Fruit fly (Drosophila melanogaster) whole organism, embryonic: ENCODE measurements around the gene tws.

Experiments
- B-H1 ChIP-seq: fragments of 200-800 bp; sonication (Bioruptor generic); IDR thresholded peaks from 3 replicates; pipeline ENCODE4 v1.3.6; 2022; ENCODE audit warnings: missing biosample characterization, missing genetic modification characterization
- B-H2 ChIP-seq: fragments of 200-800 bp; sonication (Bioruptor generic); optimal IDR thresholded peaks from 2 replicates; lab custom pipeline; 2018; ENCODE audit warnings: missing biosample characterization, mild to moderate bottlenecking, missing genetic modification characterization
- CG10366 ChIP-seq: fragments of 200-800 bp; sonication (Bioruptor generic); IDR thresholded peaks from 2 replicates; pipeline ENCODE4 v1.3.6; 2022; ENCODE audit warnings: missing biosample characterization, missing genetic modification characterization
- CG10654 ChIP-seq: fragments of 200-800 bp; sonication (Bioruptor generic); optimal IDR thresholded peaks from 2 replicates; lab custom pipeline; 2016; ENCODE audit warnings: missing biosample characterization, missing genetic modification characterization
- CG11456 ChIP-seq: fragments of 200-800 bp; sonication (Bioruptor generic); IDR thresholded peaks from 3 replicates; pipeline ENCODE4 v1.3.6; 2022; ENCODE audit warnings: missing biosample characterization, missing genetic modification characterization
- CG12219 ChIP-seq: fragments of 200-800 bp; sonication (Bioruptor generic); optimal IDR thresholded peaks from 3 replicates; lab custom pipeline; 2018; ENCODE audit warnings: missing biosample characterization, mild to moderate bottlenecking, missing genetic modification characterization
- CG12236 ChIP-seq: fragments of 200-800 bp; sonication (Bioruptor generic); optimal IDR thresholded peaks from 2 replicates; lab custom pipeline; 2016; ENCODE audit warnings: missing biosample characterization, missing genetic modification characterization
- CG12299 ChIP-seq: fragments of 200-800 bp; sonication (Bioruptor generic); optimal IDR thresholded peaks from 2 replicates; lab custom pipeline; 2018; ENCODE audit warnings: missing biosample characterization, mild to moderate bottlenecking, missing genetic modification characterization
- CG12769 ChIP-seq: fragments of 200-800 bp; sonication (Bioruptor generic); optimal IDR thresholded peaks from 2 replicates; lab custom pipeline; 2019; ENCODE audit warnings: missing biosample characterization, mild to moderate bottlenecking, missing genetic modification characterization, moderate library complexity
- CG12942 ChIP-seq: fragments of 200-800 bp; sonication (Bioruptor generic); optimal IDR thresholded peaks from 3 replicates; lab custom pipeline; 2016; ENCODE audit warnings: missing biosample characterization, missing genetic modification characterization
- CG14667 ChIP-seq: fragments of 200-800 bp; sonication (Bioruptor generic); IDR thresholded peaks from 2 replicates; pipeline ENCODE4 v1.3.6; 2022; ENCODE audit warnings: missing biosample characterization, missing genetic modification characterization
- CG15514 ChIP-seq: fragments of 200-800 bp; sonication (Bioruptor generic); optimal IDR thresholded peaks from 3 replicates; lab custom pipeline; 2017; ENCODE audit warnings: missing biosample characterization, missing genetic modification characterization, mild to moderate bottlenecking, moderate library complexity, missing genetic modification reagents
- CG15601 ChIP-seq: fragments of 200-800 bp; sonication (Bioruptor generic); optimal IDR thresholded peaks from 3 replicates; lab custom pipeline; 2019; ENCODE audit warnings: missing biosample characterization, mild to moderate bottlenecking, missing genetic modification characterization, moderate library complexity
- CG15696 ChIP-seq: fragments of 200-800 bp; sonication (Bioruptor generic); optimal IDR thresholded peaks from 2 replicates; lab custom pipeline; 2019; ENCODE audit warnings: missing biosample characterization, mild to moderate bottlenecking, missing genetic modification characterization, moderate library complexity
- CG18011 ChIP-seq: fragments of 200-800 bp; sonication (Bioruptor generic); optimal IDR thresholded peaks from 2 replicates; lab custom pipeline; 2017; ENCODE audit warnings: missing biosample characterization, missing genetic modification characterization, mild to moderate bottlenecking, moderate library complexity, missing genotype
- CG31365 ChIP-seq: fragments of 200-800 bp; sonication (Bioruptor generic); optimal IDR thresholded peaks from 2 replicates; lab custom pipeline; 2018; ENCODE audit warnings: missing biosample characterization, mild to moderate bottlenecking, missing genetic modification characterization
- CG31441 ChIP-seq: fragments of 200-800 bp; sonication (Bioruptor generic); IDR thresholded peaks from 2 replicates; pipeline ENCODE4 v1.3.6; 2022; ENCODE audit warnings: missing biosample characterization, missing genetic modification characterization
- CG33557 ChIP-seq: fragments of 200-800 bp; sonication (Bioruptor generic); optimal IDR thresholded peaks from 2 replicates; lab custom pipeline; 2019; ENCODE audit warnings: missing biosample characterization, mild to moderate bottlenecking, missing genetic modification characterization, moderate library complexity
- CG3838 ChIP-seq: fragments of 200-800 bp; sonication (Bioruptor generic); optimal IDR thresholded peaks from 3 replicates; lab custom pipeline; 2016; ENCODE audit warnings: missing biosample characterization, missing genetic modification characterization
- CG42726 ChIP-seq: fragments of 200-800 bp; sonication (Bioruptor generic); IDR thresholded peaks from 2 replicates; pipeline ENCODE4 v1.3.6; 2022; ENCODE audit warnings: missing biosample characterization, missing genetic modification characterization; ENCODE audit not compliant: partially characterized antibody
- CG4360 ChIP-seq: fragments of 200-800 bp; sonication (Bioruptor generic); IDR thresholded peaks from 2 replicates; pipeline ENCODE4 v1.3.6; 2022; ENCODE audit warnings: missing biosample characterization, missing genetic modification characterization
- CG8944 ChIP-seq: fragments of 200-800 bp; sonication (Bioruptor generic); optimal IDR thresholded peaks from 3 replicates; lab custom pipeline; 2016; ENCODE audit warnings: missing biosample characterization, missing genetic modification characterization
- CTCF ChIP-seq: fragments of 200-800 bp; sonication (Bioruptor generic); optimal IDR thresholded peaks from 2 replicates; lab custom pipeline; 2017; ENCODE audit warnings: missing biosample characterization, mild to moderate bottlenecking, missing genetic modification characterization, moderate library complexity
- Chrac-16 ChIP-seq: fragments of 200-800 bp; sonication (Bioruptor generic); optimal IDR thresholded peaks from 3 replicates; lab custom pipeline; 2016; ENCODE audit warnings: missing biosample characterization, missing genetic modification characterization
- D19B ChIP-seq: fragments of 200-800 bp; sonication (Bioruptor generic); optimal IDR thresholded peaks from 2 replicates; lab custom pipeline; 2017; ENCODE audit warnings: missing biosample characterization, mild to moderate bottlenecking, missing genetic modification characterization
- HLH54F ChIP-seq: fragments of 200-800 bp; sonication (Bioruptor generic); optimal IDR thresholded peaks from 3 replicates; lab custom pipeline; 2016; ENCODE audit warnings: missing biosample characterization, missing genetic modification characterization
- Hmx ChIP-seq: fragments of 200-800 bp; sonication (Bioruptor generic); optimal IDR thresholded peaks from 2 replicates; lab custom pipeline; 2016; ENCODE audit warnings: missing biosample characterization, missing genetic modification characterization
- Hr39 ChIP-seq: fragments of >200 bp; optimal IDR thresholded peaks from 2 replicates; lab custom pipeline; 2017
- NC2β ChIP-seq: fragments of 200-800 bp; sonication (Bioruptor generic); optimal IDR thresholded peaks from 2 replicates; lab custom pipeline; 2016; ENCODE audit warnings: missing biosample characterization, missing genetic modification characterization
- Nf-YA ChIP-seq: fragments of 200-800 bp; sonication (Bioruptor generic); IDR thresholded peaks from 2 replicates; pipeline ENCODE4 v1.3.6; 2022; ENCODE audit warnings: missing biosample characterization, missing genetic modification characterization
- Oli ChIP-seq: fragments of 200-800 bp; sonication (Bioruptor generic); optimal IDR thresholded peaks from 2 replicates; lab custom pipeline; 2018; ENCODE audit warnings: missing biosample characterization, mild to moderate bottlenecking, missing genetic modification characterization, moderate library complexity
- Scr ChIP-seq: fragments of 200-800 bp; sonication (Bioruptor generic); IDR thresholded peaks from 2 replicates; pipeline ENCODE4 v1.3.6; 2022; ENCODE audit warnings: missing biosample characterization, missing genetic modification characterization; ENCODE audit not compliant: partially characterized antibody
- Stat92E ChIP-seq, 3 experiments: fragments of >200 bp in 2 of 3; fragments of 200-800 bp in 1 of 3; sonication (Bioruptor generic) in 1 of 3; optimal IDR thresholded peaks; 2 replicates each; lab custom pipeline; 2017 to 2019; ENCODE audit warnings: missing biosample characterization in 3 of 3, missing genetic modification characterization in 3 of 3, mild to moderate bottlenecking in 1 of 3, moderate library complexity in 1 of 3
- amos ChIP-seq: fragments of 200-800 bp; sonication (Bioruptor generic); IDR thresholded peaks from 2 replicates; pipeline ENCODE4 v1.3.6; 2022; ENCODE audit warnings: missing biosample characterization, missing genetic modification characterization; ENCODE audit not compliant: partially characterized antibody
- bsh ChIP-seq, 2 experiments: fragments of 200-800 bp; sonication (Bioruptor generic); optimal IDR thresholded peaks; 2 replicates each; lab custom pipeline; 2017 to 2018; ENCODE audit warnings: mild to moderate bottlenecking in 2 of 2, missing biosample characterization in 2 of 2, missing genetic modification characterization in 2 of 2, moderate library complexity in 1 of 2
- btn ChIP-seq: fragments of 200-800 bp; sonication (Bioruptor generic); optimal IDR thresholded peaks from 2 replicates; lab custom pipeline; 2016; ENCODE audit warnings: missing biosample characterization, missing genetic modification characterization
- caup ChIP-seq: fragments of 200-800 bp; sonication (Bioruptor generic); optimal IDR thresholded peaks from 3 replicates; lab custom pipeline; 2017; ENCODE audit warnings: missing biosample characterization, mild to moderate bottlenecking, missing genetic modification characterization, moderate library complexity; ENCODE audit not compliant: severe bottlenecking
- chm ChIP-seq: fragments of 200-800 bp; sonication (Bioruptor generic); IDR thresholded peaks from 2 replicates; pipeline ENCODE4 v1.3.6; 2022; ENCODE audit warnings: missing biosample characterization, missing genetic modification characterization
- disco-r ChIP-seq: fragments of 200-800 bp; sonication (Bioruptor generic); optimal IDR thresholded peaks from 2 replicates; lab custom pipeline; 2016; ENCODE audit warnings: missing biosample characterization, missing genetic modification characterization
- dm ChIP-seq: fragments of 200-800 bp; sonication (Bioruptor generic); optimal IDR thresholded peaks from 3 replicates; lab custom pipeline; 2016; ENCODE audit warnings: missing biosample characterization, missing genetic modification characterization
- kay ChIP-seq: fragments of 200-800 bp; sonication (Bioruptor generic); optimal IDR thresholded peaks from 2 replicates; lab custom pipeline; 2016; ENCODE audit warnings: missing biosample characterization, missing genetic modification characterization
- nerfin-2 ChIP-seq: fragments of 200-800 bp; sonication (Bioruptor generic); IDR thresholded peaks from 2 replicates; pipeline ENCODE4 v1.3.6; 2022; ENCODE audit warnings: missing biosample characterization, missing genetic modification characterization; ENCODE audit not compliant: partially characterized antibody
- nmo ChIP-seq: fragments of 200-800 bp; sonication (Bioruptor generic); optimal IDR thresholded peaks from 2 replicates; lab custom pipeline; 2018; ENCODE audit warnings: missing biosample characterization, mild to moderate bottlenecking, missing genetic modification characterization, moderate library complexity
- pan ChIP-seq, 4 experiments: fragments of >200 bp in 3 of 4; fragments of 200-800 bp in 1 of 4; sonication (Bioruptor generic) in 1 of 4; optimal IDR thresholded peaks in 3 of 4; IDR thresholded peaks in 1 of 4; 2 replicates each; pipeline versions ENCODE4 v1.3.6 to Lab custom; 2017 to 2022; ENCODE audit warnings: missing biosample characterization in 2 of 4, missing genetic modification characterization in 2 of 4, mixed read lengths in 1 of 4
- sd ChIP-seq: fragments of 200-800 bp; sonication (Bioruptor generic); optimal IDR thresholded peaks from 3 replicates; lab custom pipeline; 2018; ENCODE audit warnings: missing biosample characterization, mild to moderate bottlenecking, missing genetic modification characterization, moderate library complexity
- sisA ChIP-seq: fragments of 200-800 bp; sonication (Bioruptor generic); IDR thresholded peaks from 2 replicates; pipeline ENCODE4 v1.3.6; 2022; ENCODE audit warnings: missing biosample characterization, missing genetic modification characterization
- slou ChIP-seq: fragments of 200-800 bp; sonication (Bioruptor generic); optimal IDR thresholded peaks from 3 replicates; lab custom pipeline; 2016; ENCODE audit warnings: missing biosample characterization, missing genetic modification characterization
- sna ChIP-seq: fragments of 200-800 bp; sonication (Bioruptor generic); IDR thresholded peaks from 2 replicates; pipeline ENCODE4 v1.3.6; 2022; ENCODE audit warnings: missing biosample characterization, missing genetic modification characterization; ENCODE audit not compliant: partially characterized antibody
- sqz ChIP-seq: fragments of 200-800 bp; sonication (Bioruptor generic); optimal IDR thresholded peaks from 3 replicates; lab custom pipeline; 2018; ENCODE audit warnings: missing biosample characterization, mild to moderate bottlenecking, missing genetic modification characterization
- zf30C ChIP-seq: fragments of 200-800 bp; sonication (Bioruptor generic); optimal IDR thresholded peaks from 3 replicates; lab custom pipeline; 2018; ENCODE audit warnings: missing biosample characterization, mild to moderate bottlenecking, missing genetic modification characterization

Gene tws

dm6 chr3R:10109938-10110337 is 29.6 kb downstream of the tws start, which contains the start of gene Fmr1 (continued):
- TF ChIP-seq CG15514 (GFP tag; lab: Kevin White, UChicago) = peak; percentile 85
- TF ChIP-seq CG33557 (GFP tag; lab: Kevin White, UChicago) = no peak
- TF ChIP-seq sna (GFP tag; lab: Robert Waterston, UW) = no peak
- TF ChIP-seq nerfin-2 (GFP tag; lab: Robert Waterston, UW) = no peak
- peak; percentile 75 for TF ChIP-seq CG12769 (tag; lab: Kevin White, UChicago)
- no peak for TF ChIP-seq Nf-YA (GFP tag; lab: Robert Waterston, UW)
- peak; percentile 77 for TF ChIP-seq nmo (GFP tag; lab: Kevin White, UChicago)
- TF ChIP-seq CG12236 (GFP tag; lab: Kevin White, UChicago) = peak; percentile 29
- peak; percentile 27 for TF ChIP-seq CG15696 (tag; lab: Kevin White, UChicago)
- peak; percentile 65 for TF ChIP-seq NC2β (GFP tag; lab: Kevin White, UChicago)
- TF ChIP-seq CG8944 (GFP tag; lab: Kevin White, UChicago) = peak; percentile 64
- peak; percentile 41 for TF ChIP-seq disco-r (GFP tag; lab: Kevin White, UChicago)
- no peak for TF ChIP-seq CG10366 (GFP tag; lab: Robert Waterston, UW)
- TF ChIP-seq dm (GFP tag; lab: Kevin White, UChicago) = peak; percentile 61
- no peak for TF ChIP-seq Hr39 (lab: Kevin White, UChicago)
- TF ChIP-seq zf30C (GFP tag; lab: Kevin White, UChicago) = no peak
- TF ChIP-seq caup (GFP tag; lab: Kevin White, UChicago) = no peak
- TF ChIP-seq CTCF (GFP tag; lab: Kevin White, UChicago) = peak; percentile 29
- TF ChIP-seq chm (GFP tag; lab: Robert Waterston, UW) = no peak
- TF ChIP-seq pan (optimal IDR thresholded peaks at IDR 0.05; lab: Kevin White, UChicago) = no peak
- TF ChIP-seq pan (GFP tag; optimal IDR thresholded peaks at IDR 0.05 in 1 of 2, IDR thresholded peaks at IDR 0.05 in 1 of 2) = peak in 1 of 2 experiments; percentile 58
- peak; percentile 49; the same call in 1 of the 3 replicates for TF ChIP-seq CG11456 (GFP tag; lab: Robert Waterston, UW)
- TF ChIP-seq sisA = peak; percentile 53
- TF ChIP-seq HLH54F = peak; percentile 63
- no peak for TF ChIP-seq btn (GFP tag; lab: Kevin White, UChicago)
- peak; percentile 56 for TF ChIP-seq kay
- TF ChIP-seq B-H2 = peak; percentile 19
- TF ChIP-seq CG12299 (tag; lab: Kevin White, UChicago) = peak; percentile 42
- peak; percentile 44; the same call in 1 of the 2 replicates for TF ChIP-seq Scr
- peak; percentile 35 for TF ChIP-seq CG12942 (GFP tag; lab: Kevin White, UChicago)
- TF ChIP-seq sqz (GFP tag; lab: Kevin White, UChicago) = no peak
- peak in 1 of 2 experiments; percentile 35 for TF ChIP-seq bsh (GFP tag; optimal IDR thresholded peaks at IDR 0.05; lab: Kevin White, UChicago)
- peak; percentile 5 for TF ChIP-seq CG18011 (GFP tag; lab: Kevin White, UChicago)
- TF ChIP-seq CG15601 (tag; lab: Kevin White, UChicago) = peak; percentile 59
- peak; percentile 39; the same call in 1 of the 2 replicates for TF ChIP-seq CG31441 (GFP tag; lab: Robert Waterston, UW)
- no peak for TF ChIP-seq sd (tag; lab: Kevin White, UChicago)
- TF ChIP-seq Chrac-16 (GFP tag; lab: Kevin White, UChicago) = peak; percentile 18
- peak; percentile 32 for TF ChIP-seq CG10654 (GFP tag; lab: Kevin White, UChicago)
- no peak for TF ChIP-seq CG12219 (GFP tag; lab: Kevin White, UChicago)
- TF ChIP-seq CG42726 (GFP tag; lab: Robert Waterston, UW) = no peak
- no peak for TF ChIP-seq D19B (GFP tag; lab: Kevin White, UChicago)
- TF ChIP-seq CG4360 (GFP tag; lab: Robert Waterston, UW) = no peak
- TF ChIP-seq CG31365 (tag; lab: Kevin White, UChicago) = no peak
- TF ChIP-seq B-H1 (GFP tag; lab: Robert Waterston, UW) = no peak
- TF ChIP-seq CG3838 (GFP tag; lab: Kevin White, UChicago) = no peak
- peak in 1 of 3 experiments; percentile 29 for TF ChIP-seq Stat92E (GFP tag; optimal IDR thresholded peaks at IDR 0.05; lab: Kevin White, UChicago)
- 0 out of 2 replicates have a peak, but pooled peaks have one; percentile 38 for TF ChIP-seq amos (GFP tag; lab: Robert Waterston, UW)
- no peak for TF ChIP-seq Hmx (GFP tag; lab: Kevin White, UChicago)
- TF ChIP-seq Oli (tag; lab: Kevin White, UChicago) = peak; percentile 37
- 0 out of 2 replicates have a peak, but pooled peaks have one; percentile 12 for TF ChIP-seq CG14667 (GFP tag; lab: Robert Waterston, UW)
- TF ChIP-seq slou = no peak
